Fruit fly (Drosophila melanogaster) whole organism, embryonic: ENCODE results near the gene ArgRS-m.

ENCODE experiments used
- CG10321 ChIP-seq: fragments of 200-800 bp; sonication (Bioruptor generic); IDR thresholded peaks from 2 replicates; pipeline ENCODE4 v1.3.6; 2022; ENCODE audit warnings: missing biosample characterization, missing genetic modification characterization
- CG11504 ChIP-seq: fragments of 200-800 bp; sonication (Bioruptor generic); optimal IDR thresholded peaks from 3 replicates; lab custom pipeline; 2019; ENCODE audit warnings: missing biosample characterization, mild to moderate bottlenecking, missing genetic modification characterization, moderate library complexity
- CG1233 ChIP-seq: fragments of 200-800 bp; sonication (Bioruptor generic); optimal IDR thresholded peaks from 4 replicates; lab custom pipeline; 2018; ENCODE audit warnings: missing biosample characterization, mild to moderate bottlenecking, missing genetic modification characterization
- CG12391 ChIP-seq: fragments of 200-800 bp; sonication (Bioruptor generic); optimal IDR thresholded peaks from 3 replicates; lab custom pipeline; 2018; ENCODE audit warnings: missing biosample characterization, mild to moderate bottlenecking, missing genetic modification characterization, moderate library complexity
- CG12769 ChIP-seq: fragments of 200-800 bp; sonication (Bioruptor generic); optimal IDR thresholded peaks from 2 replicates; lab custom pipeline; 2019; ENCODE audit warnings: missing biosample characterization, mild to moderate bottlenecking, missing genetic modification characterization, moderate library complexity
- CG16815 ChIP-seq: fragments of 200-800 bp; sonication (Bioruptor generic); optimal IDR thresholded peaks from 3 replicates; lab custom pipeline; 2017; ENCODE audit warnings: missing biosample characterization, mild to moderate bottlenecking, missing genetic modification characterization
- CG17186 ChIP-seq: fragments of 200-800 bp; sonication (Bioruptor generic); optimal IDR thresholded peaks from 3 replicates; lab custom pipeline; 2017; ENCODE audit warnings: missing biosample characterization, missing genetic modification reagents, missing genetic modification characterization
- CG18011 ChIP-seq: fragments of 200-800 bp; sonication (Bioruptor generic); optimal IDR thresholded peaks from 2 replicates; lab custom pipeline; 2017; ENCODE audit warnings: missing biosample characterization, missing genetic modification characterization, mild to moderate bottlenecking, moderate library complexity, missing genotype
- CG3407 ChIP-seq: fragments of 200-800 bp; sonication (Bioruptor generic); optimal IDR thresholded peaks from 2 replicates; lab custom pipeline; 2018; ENCODE audit warnings: missing biosample characterization, mild to moderate bottlenecking, missing genetic modification characterization
- CG34376 ChIP-seq: fragments of 200-800 bp; sonication (Bioruptor generic); optimal IDR thresholded peaks from 2 replicates; lab custom pipeline; 2018; ENCODE audit warnings: missing biosample characterization, mild to moderate bottlenecking, missing genetic modification characterization
- CG3847 ChIP-seq: fragments of 200-800 bp; sonication (Bioruptor generic); IDR thresholded peaks from 2 replicates; pipeline ENCODE4 v1.3.6; 2022; ENCODE audit warnings: missing biosample characterization, missing genetic modification characterization
- CG3995 ChIP-seq: fragments of 200-800 bp; sonication (Bioruptor generic); optimal IDR thresholded peaks from 3 replicates; lab custom pipeline; 2016; ENCODE audit warnings: missing biosample characterization, missing genetic modification characterization
- CG4328 ChIP-seq: fragments of 200-800 bp; sonication (Bioruptor generic); optimal IDR thresholded peaks from 3 replicates; lab custom pipeline; 2017; ENCODE audit warnings: missing biosample characterization, missing genetic modification reagents, missing genetic modification characterization
- CG4854 ChIP-seq: fragments of 200-800 bp; sonication (Bioruptor generic); optimal IDR thresholded peaks from 2 replicates; lab custom pipeline; 2016; ENCODE audit warnings: missing biosample characterization, missing genetic modification characterization, inconsistent platforms
- CG5245 ChIP-seq: fragments of 200-800 bp; sonication (Bioruptor generic); optimal IDR thresholded peaks from 3 replicates; lab custom pipeline; 2016; ENCODE audit warnings: missing biosample characterization, missing genetic modification characterization
- CG7556 ChIP-seq: fragments of 200-800 bp; sonication (Bioruptor generic); optimal IDR thresholded peaks from 2 replicates; lab custom pipeline; 2017; ENCODE audit warnings: missing biosample characterization, mild to moderate bottlenecking, missing genetic modification characterization
- CG8944 ChIP-seq: fragments of 200-800 bp; sonication (Bioruptor generic); optimal IDR thresholded peaks from 3 replicates; lab custom pipeline; 2016; ENCODE audit warnings: missing biosample characterization, missing genetic modification characterization
- CG9609 ChIP-seq: fragments of 200-800 bp; sonication (Bioruptor generic); optimal IDR thresholded peaks from 3 replicates; lab custom pipeline; 2016; ENCODE audit warnings: missing biosample characterization, missing genetic modification characterization
- CHES-1-like ChIP-seq: fragments of 200-800 bp; sonication (Bioruptor generic); optimal IDR thresholded peaks from 2 replicates; lab custom pipeline; 2016; ENCODE audit warnings: missing biosample characterization, missing genetic modification characterization
- Dbx ChIP-seq: fragments of 200-800 bp; sonication (Bioruptor generic); IDR thresholded peaks from 3 replicates; pipeline ENCODE4 v1.3.6; 2022; ENCODE audit warnings: missing biosample characterization, missing genetic modification characterization
- H2.0 ChIP-seq: fragments of 200-800 bp; sonication (Bioruptor generic); IDR thresholded peaks from 2 replicates; pipeline ENCODE4 v1.3.6; 2022; ENCODE audit warnings: missing biosample characterization, missing genetic modification characterization
- HLH3B ChIP-seq: fragments of 200-800 bp; sonication (Bioruptor generic); IDR thresholded peaks from 2 replicates; pipeline ENCODE4 v1.3.6; 2022; ENCODE audit warnings: missing biosample characterization, missing genetic modification characterization
- HLH4C ChIP-seq: fragments of 200-800 bp; sonication (Bioruptor generic); IDR thresholded peaks from 3 replicates; pipeline ENCODE4 v1.3.6; 2022; ENCODE audit warnings: missing biosample characterization, missing genetic modification characterization; ENCODE audit not compliant: partially characterized antibody
- HLH54F ChIP-seq: fragments of 200-800 bp; sonication (Bioruptor generic); optimal IDR thresholded peaks from 3 replicates; lab custom pipeline; 2016; ENCODE audit warnings: missing biosample characterization, missing genetic modification characterization
- Hmr ChIP-seq: fragments of 200-800 bp; sonication (Bioruptor generic); optimal IDR thresholded peaks from 3 replicates; lab custom pipeline; 2017; ENCODE audit warnings: mild to moderate bottlenecking, missing biosample characterization, missing genetic modification reagents, missing genetic modification characterization
- Hmx ChIP-seq: fragments of 200-800 bp; sonication (Bioruptor generic); optimal IDR thresholded peaks from 2 replicates; lab custom pipeline; 2016; ENCODE audit warnings: missing biosample characterization, missing genetic modification characterization
- Hsf ChIP-seq: fragments of 200-800 bp; sonication (Bioruptor generic); optimal IDR thresholded peaks from 3 replicates; lab custom pipeline; 2016; ENCODE audit warnings: missing biosample characterization, missing genetic modification characterization
- Lim3 ChIP-seq: fragments of 200-800 bp; sonication (Bioruptor generic); IDR thresholded peaks from 2 replicates; pipeline ENCODE4 v1.3.6; 2022; ENCODE audit warnings: missing biosample characterization, missing genetic modification characterization
- MBD-R2 ChIP-seq: fragments of 200-800 bp; sonication (Bioruptor generic); IDR thresholded peaks from 2 replicates; pipeline ENCODE4 v1.3.6; 2022; ENCODE audit warnings: missing biosample characterization, missing genetic modification characterization
- MTF-1 ChIP-seq: fragments of 200-800 bp; sonication (Bioruptor generic); optimal IDR thresholded peaks from 2 replicates; lab custom pipeline; 2018; ENCODE audit warnings: missing biosample characterization, mild to moderate bottlenecking, missing genetic modification characterization, borderline replicate concordance
- Med ChIP-seq: fragments of 200-800 bp; sonication (Bioruptor generic); peaks from one replicate; lab custom pipeline; 2016; ENCODE audit warnings: missing biosample characterization, missing genetic modification characterization, mild to moderate bottlenecking, inconsistent platforms, moderate library complexity
- Sin3A ChIP-seq: fragments of >200 bp; optimal IDR thresholded peaks from 2 replicates; lab custom pipeline; 2018
- Taf1 ChIP-seq: fragments of 200-800 bp; sonication (Bioruptor generic); IDR thresholded peaks from 2 replicates; pipeline ENCODE4 v1.3.6; 2022; ENCODE audit warnings: missing biosample characterization, missing genetic modification characterization
- Usf ChIP-seq: fragments of 200-800 bp; sonication (Bioruptor generic); optimal IDR thresholded peaks from 2 replicates; lab custom pipeline; 2017; ENCODE audit warnings: missing genotype, missing biosample characterization, missing genetic modification characterization
- ase ChIP-seq: fragments of 200-800 bp; sonication (Bioruptor generic); IDR thresholded peaks from 3 replicates; pipeline ENCODE4 v1.3.6; 2022; ENCODE audit warnings: missing biosample characterization, missing genetic modification characterization
- esg ChIP-seq: fragments of 200-800 bp; sonication (Bioruptor generic); conservative IDR thresholded peaks from 2 replicates; pipeline ENCODE4 v1.3.6; 2022; ENCODE audit warnings: missing biosample characterization, missing genetic modification characterization
- ewg ChIP-seq: fragments of 200-800 bp; sonication (Bioruptor generic); optimal IDR thresholded peaks from 3 replicates; lab custom pipeline; 2017; ENCODE audit warnings: mild to moderate bottlenecking, missing biosample characterization, missing genetic modification reagents, missing genetic modification characterization
- fd102C ChIP-seq: fragments of 200-800 bp; sonication (Bioruptor generic); optimal IDR thresholded peaks from 2 replicates; lab custom pipeline; 2018; ENCODE audit warnings: missing biosample characterization, mild to moderate bottlenecking, missing genetic modification characterization, moderate library complexity
- gcm ChIP-seq: fragments of 200-800 bp; sonication (Bioruptor generic); optimal IDR thresholded peaks from 2 replicates; lab custom pipeline; 2019; ENCODE audit warnings: missing biosample characterization, mild to moderate bottlenecking, missing genetic modification characterization, moderate library complexity
- gcm2 ChIP-seq: fragments of 200-800 bp; sonication (Bioruptor generic); optimal IDR thresholded peaks from 2 replicates; lab custom pipeline; 2016; ENCODE audit warnings: missing biosample characterization, missing genetic modification characterization
- gfzf ChIP-seq: fragments of 200-800 bp; sonication (Bioruptor generic); optimal IDR thresholded peaks from 2 replicates; lab custom pipeline; 2016; ENCODE audit warnings: missing biosample characterization, mild to moderate bottlenecking, missing genetic modification characterization, moderate library complexity
- h ChIP-seq: fragments of >200 bp; optimal IDR thresholded peaks from 2 replicates; lab custom pipeline; 2017
- hkb ChIP-seq, 2 experiments: fragments of 200-800 bp in 1 of 2; fragments of >200 bp in 1 of 2; sonication (Bioruptor generic) in 1 of 2; IDR thresholded peaks in 1 of 2; optimal IDR thresholded peaks in 1 of 2; 2 replicates each; pipeline versions ENCODE4 v1.3.6 to Lab custom; 2017 to 2022; ENCODE audit warnings: missing biosample characterization in 1 of 2, missing genetic modification characterization in 1 of 2
- maf-S ChIP-seq: fragments of 200-800 bp; sonication (Bioruptor generic); optimal IDR thresholded peaks from 2 replicates; lab custom pipeline; 2016; ENCODE audit warnings: missing biosample characterization, missing genetic modification characterization
- org-1 ChIP-seq: fragments of 200-800 bp; sonication (Bioruptor generic); optimal IDR thresholded peaks from 2 replicates; lab custom pipeline; 2017; ENCODE audit warnings: missing biosample characterization, missing genetic modification characterization
- pb ChIP-seq: fragments of 200-800 bp; sonication (Bioruptor generic); optimal IDR thresholded peaks from 3 replicates; lab custom pipeline; 2016; ENCODE audit warnings: missing biosample characterization, missing genetic modification characterization
- pho ChIP-seq: fragments of 200-800 bp; sonication (Bioruptor generic); optimal IDR thresholded peaks from 2 replicates; lab custom pipeline; 2016; ENCODE audit warnings: missing biosample characterization, missing genetic modification characterization
- pros ChIP-seq: fragments of 200-800 bp; sonication (Bioruptor generic); optimal IDR thresholded peaks from 3 replicates; lab custom pipeline; 2019; ENCODE audit warnings: missing biosample characterization, mild to moderate bottlenecking, missing genetic modification characterization, moderate library complexity
- sd ChIP-seq: fragments of 200-800 bp; sonication (Bioruptor generic); optimal IDR thresholded peaks from 3 replicates; lab custom pipeline; 2018; ENCODE audit warnings: missing biosample characterization, mild to moderate bottlenecking, missing genetic modification characterization, moderate library complexity
- sna ChIP-seq: fragments of 200-800 bp; sonication (Bioruptor generic); IDR thresholded peaks from 2 replicates; pipeline ENCODE4 v1.3.6; 2022; ENCODE audit warnings: missing biosample characterization, missing genetic modification characterization; ENCODE audit not compliant: partially characterized antibody
- unpg ChIP-seq: fragments of 200-800 bp; sonication (Bioruptor generic); optimal IDR thresholded peaks from 3 replicates; lab custom pipeline; 2018; ENCODE audit warnings: missing biosample characterization, mild to moderate bottlenecking, missing genetic modification characterization, moderate library complexity

The ArgRS-m gene

DNA sequence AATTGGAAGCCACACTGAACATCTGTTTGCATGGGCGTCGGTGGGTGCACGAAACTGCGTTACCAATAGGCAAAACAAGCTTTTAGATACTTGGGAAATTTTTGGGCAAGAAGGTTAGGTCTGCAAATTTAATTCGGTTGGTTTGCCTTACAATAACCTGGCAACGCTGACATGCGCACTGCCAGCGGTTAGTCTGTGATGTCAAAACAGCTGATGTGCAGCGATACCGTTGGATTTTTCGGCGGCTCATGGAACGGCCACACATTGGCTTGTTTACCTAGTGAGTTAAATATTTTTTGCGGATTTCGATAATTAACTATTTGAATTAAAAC lies at the start of gene ArgRS-m (continued):
- no peak for TF ChIP-seq pros (GFP tag; lab: Kevin White, UChicago)
- TF ChIP-seq CG8944, result peak; percentile 45
- TF ChIP-seq Hmr (GFP tag; lab: Kevin White, UChicago), result peak; percentile 65
- peak; percentile 53 for TF ChIP-seq CG12391
- TF ChIP-seq CG1233, result no peak
- no peak for TF ChIP-seq Hmx (GFP tag; lab: Kevin White, UChicago)
- peak; percentile 28 for TF ChIP-seq maf-S
- TF ChIP-seq CG11504 (tag; lab: Kevin White, UChicago), result no peak
- TF ChIP-seq Sin3A (lab: Kevin White, UChicago), result peak; percentile 76
- TF ChIP-seq HLH4C (GFP tag; lab: Robert Waterston, UW), result no peak
- no peak for TF ChIP-seq h (lab: Kevin White, UChicago)
- TF ChIP-seq HLH54F (GFP tag; lab: Kevin White, UChicago), result peak; percentile 69
- peak; percentile 12 for TF ChIP-seq pb (GFP tag; lab: Kevin White, UChicago)
- no peak for TF ChIP-seq Taf1 (GFP tag; lab: Robert Waterston, UW)
- peak; percentile 44 for TF ChIP-seq CG34376 (GFP tag; lab: Kevin White, UChicago)
- no peak for TF ChIP-seq gcm (GFP tag; lab: Kevin White, UChicago)
- TF ChIP-seq Hsf (GFP tag; lab: Kevin White, UChicago), result peak; percentile 65
- no peak for TF ChIP-seq hkb (optimal IDR thresholded peaks at IDR 0.05; lab: Kevin White, UChicago)
- no peak; the same call in 1 of the 2 replicates for TF ChIP-seq hkb (GFP tag; IDR thresholded peaks at IDR 0.05; lab: Robert Waterston, UW)
- peak; percentile 99 for TF ChIP-seq ewg (GFP tag; lab: Kevin White, UChicago)
- peak; percentile 25 for TF ChIP-seq CG3407 (GFP tag; lab: Kevin White, UChicago)
- no peak for TF ChIP-seq fd102C (GFP tag; lab: Kevin White, UChicago)
- TF ChIP-seq esg (GFP tag; lab: Robert Waterston, UW), result no peak
- peak; percentile 93 for TF ChIP-seq MBD-R2 (GFP tag; lab: Robert Waterston, UW)
- TF ChIP-seq CG3995 (GFP tag; lab: Kevin White, UChicago), result peak; percentile 12
- TF ChIP-seq CG4328 (GFP tag; lab: Kevin White, UChicago), result no peak
- TF ChIP-seq Med (GFP tag; lab: Kevin White, UChicago), result peak; percentile 95
- peak; percentile 78 for TF ChIP-seq CG12769 (tag; lab: Kevin White, UChicago)
- TF ChIP-seq CG9609 (GFP tag; lab: Kevin White, UChicago), result peak; percentile 66
- peak; percentile 33 for TF ChIP-seq sd
- peak; percentile 1 for TF ChIP-seq Usf
- peak; percentile 10 for TF ChIP-seq gcm2 (GFP tag; lab: Kevin White, UChicago)
- TF ChIP-seq ase (GFP tag; lab: Robert Waterston, UW), result no peak
- TF ChIP-seq org-1 (GFP tag; lab: Kevin White, UChicago), result peak; percentile 15
- peak; percentile 76 for TF ChIP-seq pho (GFP tag; lab: Kevin White, UChicago)
- peak; percentile 44; the same call in 1 of the 2 replicates for TF ChIP-seq sna (GFP tag; lab: Robert Waterston, UW)
- peak; percentile 23 for TF ChIP-seq CG18011 (GFP tag; lab: Kevin White, UChicago)
- TF ChIP-seq CG17186 (GFP tag; lab: Kevin White, UChicago), result peak; percentile 96
- no peak for TF ChIP-seq Lim3 (GFP tag; lab: Robert Waterston, UW)
- peak; percentile 70 for TF ChIP-seq CHES-1-like
- TF ChIP-seq CG16815 (GFP tag; lab: Kevin White, UChicago), result peak; percentile 32
- no peak for TF ChIP-seq CG10321 (GFP tag; lab: Robert Waterston, UW)
- peak; percentile 42 for TF ChIP-seq unpg (GFP tag; lab: Kevin White, UChicago)
- peak; percentile 51 for TF ChIP-seq CG7556
- no peak for TF ChIP-seq MTF-1 (GFP tag; lab: Kevin White, UChicago)
- TF ChIP-seq CG4854 (GFP tag; lab: Kevin White, UChicago), result no peak
- peak; percentile 39; the same call in 1 of the 3 replicates for TF ChIP-seq Dbx (GFP tag; lab: Robert Waterston, UW)
- TF ChIP-seq gfzf (GFP tag; lab: Kevin White, UChicago), result peak; percentile 83
- peak; percentile 44 for TF ChIP-seq H2.0 (GFP tag; lab: Robert Waterston, UW)
- no peak for TF ChIP-seq CG5245
- peak; percentile 62; the same call in 1 of the 2 replicates for TF ChIP-seq CG3847 (GFP tag; lab: Robert Waterston, UW)
- TF ChIP-seq HLH3B (GFP tag; lab: Robert Waterston, UW), result 0 out of 2 replicates have a peak, but pooled peaks have one; percentile 7
